Worm (Caenorhabditis elegans): ENCODE measurements around the gene C15H9.2.

- no peak for TF ChIP-seq hnd-1 (tag; optimal IDR thresholded peaks at IDR 0.05)
- TF ChIP-seq ceh-13 (GFP tag; optimal IDR thresholded peaks at IDR 0.05): no peak
- TF ChIP-seq tbx-37 (GFP tag; conservative IDR thresholded peaks at IDR 0.05): no peak
- 0 out of 2 replicates have a peak, but pooled peaks have one; percentile 49 for TF ChIP-seq pes-1 (GFP tag; IDR thresholded peaks at IDR 0.05)
- TF ChIP-seq ama-1 (optimal IDR thresholded peaks at IDR 0.05): no peak
- TF ChIP-seq flt-1 (GFP tag; IDR thresholded peaks at IDR 0.05): peak; percentile 54
Observed at ce11 chrX:6097551-6097950, 20.8 kb upstream of the C15H9.2 start, which contains the start of gene C15H9.4.
